Worm (Caenorhabditis elegans): Measurements from ENCODE around the gene F28G4.2.

Gene F28G4.2

ce11 chrV:16256395-16256794 is 25.7 kb downstream of the F28G4.2 start, which contains the start of gene bgnt-1.3:
Gene bgnt-1.3 (minus strand): TSS chrV:16256495.
- TF ChIP-seq pbrm-1 (GFP tag; IDR thresholded peaks at IDR 0.05) (no peak), K11D2.4 (GFP tag; IDR thresholded peaks at IDR 0.05) (no peak), ztf-26 (tag; optimal IDR thresholded peaks at IDR 0.05) (no peak), mes-4 (tag; optimal IDR thresholded peaks at IDR 0.05) (no peak), lir-1 (GFP tag; conservative IDR thresholded peaks at IDR 0.05) (no peak), lsy-27 (tag; optimal IDR thresholded peaks at IDR 0.05; ENCODE audit: borderline replicate concordance, insufficient read depth) (no peak), nhr-80 (tag; optimal IDR thresholded peaks at IDR 0.05) (no peak), gei-17 (GFP tag; optimal IDR thresholded peaks at IDR 0.05) (no peak), akir-1 (GFP tag; optimal IDR thresholded peaks at IDR 0.05) (no peak), ama-1 (optimal IDR thresholded peaks at IDR 0.05) (no peak), ama-1 (GFP tag; optimal IDR thresholded peaks at IDR 0.05) (no peak), egrh-3 (GFP tag; IDR thresholded peaks at IDR 0.05) (no peak), hlh-12 (tag; optimal IDR thresholded peaks at IDR 0.05) (no peak), him-1 (tag; optimal IDR thresholded peaks at IDR 0.05) (no peak), tlf-1 (GFP tag; optimal IDR thresholded peaks at IDR 0.05) (no peak), F57C9.4 (tag; optimal IDR thresholded peaks at IDR 0.05) (no peak), cebp-2 (GFP tag; IDR thresholded peaks at IDR 0.05) (no peak), lin-54 (GFP tag; optimal IDR thresholded peaks at IDR 0.05) (no peak)

ce11 chrV:16253687-16254086 is 28.4 kb downstream of the F28G4.2 start, which contains the start of gene gcy-20:
Gene gcy-20 (minus strand): TSS chrV:16253787.
- TF ChIP-seq nhr-90 (tag; optimal IDR thresholded peaks at IDR 0.05): no peak
- TF ChIP-seq lin-54 (GFP tag; optimal IDR thresholded peaks at IDR 0.05): no peak
- TF ChIP-seq ztf-28 (GFP tag; IDR thresholded peaks at IDR 0.05): no peak
- TF ChIP-seq hsf-1 (GFP tag; IDR thresholded peaks at IDR 0.05): no peak
- no peak for TF ChIP-seq F22D6.2 (tag; optimal IDR thresholded peaks at IDR 0.05)
- no peak for TF ChIP-seq atf-7 (tag; optimal IDR thresholded peaks at IDR 0.05)

ce11 chrV:16249105-16249504 is 33.0 kb downstream of the F28G4.2 start:
- TF ChIP-seq K11D2.4 (GFP tag; IDR thresholded peaks at IDR 0.05): no peak
- TF ChIP-seq egrh-3 (GFP tag; IDR thresholded peaks at IDR 0.05): no peak
- no peak for TF ChIP-seq him-1 (tag; optimal IDR thresholded peaks at IDR 0.05)
- no peak for TF ChIP-seq dox-1 (GFP tag; IDR thresholded peaks at IDR 0.05)
- TF ChIP-seq F22D6.2 (tag; optimal IDR thresholded peaks at IDR 0.05): no peak
- no peak for TF ChIP-seq Y56A3A.18 (GFP tag; IDR thresholded peaks at IDR 0.05)
- no peak for TF ChIP-seq let-607 (tag; optimal IDR thresholded peaks at IDR 0.05)
- no peak for TF ChIP-seq pha-4 (tag; optimal IDR thresholded peaks at IDR 0.05)
- TF ChIP-seq bed-1 (GFP tag; IDR thresholded peaks at IDR 0.05): no peak
- no peak for TF ChIP-seq ekl-4 (GFP tag; IDR thresholded peaks at IDR 0.05)
- no peak for TF ChIP-seq Y53F4B.3 (GFP tag; IDR thresholded peaks at IDR 0.05)
- TF ChIP-seq attf-3 (GFP tag; conservative IDR thresholded peaks at IDR 0.05): no peak
- no peak for TF ChIP-seq sea-2 (GFP tag; IDR thresholded peaks at IDR 0.05)
- TF ChIP-seq mcd-1 (GFP tag; IDR thresholded peaks at IDR 0.05): no peak
- TF ChIP-seq xnd-1 (tag; optimal IDR thresholded peaks at IDR 0.05): no peak
- TF ChIP-seq Y95B8A.8 (GFP tag; IDR thresholded peaks at IDR 0.05): no peak
- no peak for TF ChIP-seq F49E8.2 (tag; optimal IDR thresholded peaks at IDR 0.05; ENCODE audit: insufficient read depth)

- no peak for TF ChIP-seq madf-10 (tag; optimal IDR thresholded peaks at IDR 0.05)
- TF ChIP-seq bed-2 (GFP tag; IDR thresholded peaks at IDR 0.05): no peak
Observed at ce11 chrV:16246579-16246978, 35.5 kb downstream of the F28G4.2 start, which contains the start of gene srh-95. Gene srh-95 (plus strand): TSS chrV:16246879.
